Fruit fly (Drosophila melanogaster): ENCODE results near the gene CG4069.
A peak's percentile ranks its signal among the peaks of the same experiment; 100 is the strongest.

The CG4069 gene

dm6 chr3L:12506963-12507552 lies 30.1 kb downstream of the CG4069 start (continued):
- TF ChIP-seq CG9817 (tag; optimal IDR thresholded peaks at IDR 0.05): no peak
- TF ChIP-seq hkb (optimal IDR thresholded peaks at IDR 0.05): no peak
- 0 out of 2 replicates have a peak, but pooled peaks have one; percentile 23 for TF ChIP-seq hkb (GFP tag; IDR thresholded peaks at IDR 0.05)
- no peak for TF ChIP-seq stwl (tag; optimal IDR thresholded peaks at IDR 0.05)
- peak; percentile 71 for TF ChIP-seq ewg (GFP tag; optimal IDR thresholded peaks at IDR 0.05)
- TF ChIP-seq bsh (GFP tag; optimal IDR thresholded peaks at IDR 0.05): no peak
- TF ChIP-seq shn (GFP tag; optimal IDR thresholded peaks at IDR 0.05): no peak
- TF ChIP-seq MESR4 (GFP tag; optimal IDR thresholded peaks at IDR 0.05): no peak
- TF ChIP-seq CG3995 (GFP tag; optimal IDR thresholded peaks at IDR 0.05): peak; percentile 52
- TF ChIP-seq CG9437 (GFP tag; optimal IDR thresholded peaks at IDR 0.05): no peak
- TF ChIP-seq az2 (GFP tag; optimal IDR thresholded peaks at IDR 0.05): no peak
- TF ChIP-seq tll (GFP tag; optimal IDR thresholded peaks at IDR 0.05): no peak
- peak; percentile 42; the same call in 2 of the 3 replicates for TF ChIP-seq z (GFP tag; IDR thresholded peaks at IDR 0.05)
- TF ChIP-seq gem (tag; optimal IDR thresholded peaks at IDR 0.05): no peak
- no peak for TF ChIP-seq CG9876 (GFP tag; optimal IDR thresholded peaks at IDR 0.05)
- TF ChIP-seq CG4404 (GFP tag; IDR thresholded peaks at IDR 0.05): no peak
- no peak for TF ChIP-seq ase (GFP tag; IDR thresholded peaks at IDR 0.05)
- TF ChIP-seq HmgZ (tag; optimal IDR thresholded peaks at IDR 0.05): peak; percentile 33
- TF ChIP-seq lbe (GFP tag; optimal IDR thresholded peaks at IDR 0.05): no peak
- no peak for TF ChIP-seq BEAF-32 (GFP tag; optimal IDR thresholded peaks at IDR 0.05)
- peak; percentile 11; the same call in 1 of the 2 replicates for TF ChIP-seq crol (GFP tag; IDR thresholded peaks at IDR 0.05)
- no peak for TF ChIP-seq wdn (GFP tag; IDR thresholded peaks at IDR 0.05)
- TF ChIP-seq croc (GFP tag; conservative IDR thresholded peaks at IDR 0.05): no peak
- peak; percentile 68 for TF ChIP-seq sens (GFP tag)
- TF ChIP-seq Bgb (GFP tag; IDR thresholded peaks at IDR 0.05; ENCODE audit: partially characterized antibody): no peak
- TF ChIP-seq oc (tag; optimal IDR thresholded peaks at IDR 0.05): no peak
- TF ChIP-seq CG4854 (GFP tag; optimal IDR thresholded peaks at IDR 0.05): no peak
- no peak for TF ChIP-seq Scr (GFP tag; IDR thresholded peaks at IDR 0.05; ENCODE audit: partially characterized antibody)
- no peak for TF ChIP-seq CG2712 (tag; optimal IDR thresholded peaks at IDR 0.05)
- TF ChIP-seq Atf3 (GFP tag; optimal IDR thresholded peaks at IDR 0.05): no peak
- no peak for TF ChIP-seq CG2202 (tag; optimal IDR thresholded peaks at IDR 0.05)
- peak; percentile 30; the same call in 1 of the 3 replicates for TF ChIP-seq row (GFP tag; IDR thresholded peaks at IDR 0.05)
- no peak for TF ChIP-seq zfh2 (GFP tag; optimal IDR thresholded peaks at IDR 0.05)
- TF ChIP-seq Atf6 (GFP tag; IDR thresholded peaks at IDR 0.05): no peak
- no peak for TF ChIP-seq Abd-B (GFP tag; optimal IDR thresholded peaks at IDR 0.05)
- TF ChIP-seq CG8944 (GFP tag; optimal IDR thresholded peaks at IDR 0.05): no peak
- TF ChIP-seq vnd (GFP tag; IDR thresholded peaks at IDR 0.05; ENCODE audit: partially characterized antibody): 0 out of 3 replicates have a peak, but pooled peaks have one; percentile 16
- no peak for TF ChIP-seq rib (GFP tag; IDR thresholded peaks at IDR 0.05)
- TF ChIP-seq twi (tag; optimal IDR thresholded peaks at IDR 0.05): no peak
- TF ChIP-seq cad (GFP tag; optimal IDR thresholded peaks at IDR 0.05): no peak
- peak; percentile 72 for TF ChIP-seq GATAe (GFP tag; conservative IDR thresholded peaks at IDR 0.05)
- TF ChIP-seq ci (GFP tag; IDR thresholded peaks at IDR 0.05): peak; percentile 55; the same call in 2 of the 3 replicates
- TF ChIP-seq CG12299 (tag; optimal IDR thresholded peaks at IDR 0.05): no peak
- no peak for TF ChIP-seq en (GFP tag; optimal IDR thresholded peaks at IDR 0.05)
- no peak for TF ChIP-seq lmd (GFP tag; IDR thresholded peaks at IDR 0.05)
- TF ChIP-seq Hr78 (GFP tag; optimal IDR thresholded peaks at IDR 0.05): no peak
- TF ChIP-seq CG34224 (GFP tag; IDR thresholded peaks at IDR 0.05; ENCODE audit: partially characterized antibody): no peak
- TF ChIP-seq Camta (GFP tag; optimal IDR thresholded peaks at IDR 0.05): no peak
- TF ChIP-seq bab2 (GFP tag; optimal IDR thresholded peaks at IDR 0.05): no peak
- TF ChIP-seq D (optimal IDR thresholded peaks at IDR 0.05): no peak
- no peak for TF ChIP-seq D (GFP tag; optimal IDR thresholded peaks at IDR 0.05)
